Fruit fly (Drosophila melanogaster) whole organism, embryonic: ENCODE measurements around the gene Cpr.

Experiments used
- CG10274 ChIP-seq: fragments of 200-800 bp; sonication (Bioruptor generic); optimal IDR thresholded peaks from 3 replicates; lab custom pipeline; 2017; ENCODE audit warnings: missing biosample characterization, mild to moderate bottlenecking, missing genetic modification characterization
- CG11696 ChIP-seq: fragments of 200-800 bp; sonication (Bioruptor generic); IDR thresholded peaks from 2 replicates; pipeline ENCODE4 v1.3.6; 2022; ENCODE audit warnings: missing biosample characterization, missing genetic modification characterization
- CG12155 ChIP-seq: fragments of 200-800 bp; sonication (Bioruptor generic); optimal IDR thresholded peaks from 3 replicates; lab custom pipeline; 2016; ENCODE audit warnings: missing biosample characterization, missing genetic modification characterization
- CG14014 ChIP-seq: fragments of 200-800 bp; sonication (Bioruptor generic); IDR thresholded peaks from 2 replicates; pipeline ENCODE4 v1.3.6; 2022; ENCODE audit warnings: missing biosample characterization, missing genetic modification characterization
- CG15479 ChIP-seq: fragments of 200-800 bp; sonication (Bioruptor generic); optimal IDR thresholded peaks from 3 replicates; lab custom pipeline; 2019; ENCODE audit warnings: missing biosample characterization, mild to moderate bottlenecking, missing genetic modification characterization, moderate library complexity
- CG1603 ChIP-seq: fragments of 200-800 bp; sonication (Bioruptor generic); optimal IDR thresholded peaks from 2 replicates; lab custom pipeline; 2019; ENCODE audit warnings: missing biosample characterization, mild to moderate bottlenecking, missing genetic modification characterization, moderate library complexity
- CG16815 ChIP-seq: fragments of 200-800 bp; sonication (Bioruptor generic); optimal IDR thresholded peaks from 3 replicates; lab custom pipeline; 2017; ENCODE audit warnings: missing biosample characterization, mild to moderate bottlenecking, missing genetic modification characterization
- CG18764 ChIP-seq: fragments of 200-800 bp; sonication (Bioruptor generic); optimal IDR thresholded peaks from 3 replicates; lab custom pipeline; 2016; ENCODE audit warnings: missing biosample characterization, missing genetic modification characterization
- CG2116 ChIP-seq: fragments of 200-800 bp; sonication (Bioruptor generic); optimal IDR thresholded peaks from 3 replicates; lab custom pipeline; 2018; ENCODE audit warnings: missing biosample characterization, mild to moderate bottlenecking, missing genetic modification characterization
- CG31224 ChIP-seq: fragments of 200-800 bp; sonication (Bioruptor generic); IDR thresholded peaks from 2 replicates; pipeline ENCODE4 v1.3.6; 2022; ENCODE audit warnings: missing biosample characterization, missing genetic modification characterization
- CG3163 ChIP-seq: fragments of 200-800 bp; sonication (Bioruptor generic); optimal IDR thresholded peaks from 3 replicates; lab custom pipeline; 2016; ENCODE audit warnings: missing biosample characterization, missing genetic modification characterization
- CG33213 ChIP-seq: fragments of 200-800 bp; sonication (Bioruptor generic); optimal IDR thresholded peaks from 3 replicates; lab custom pipeline; 2016; ENCODE audit warnings: missing biosample characterization, missing genetic modification characterization
- CG4360 ChIP-seq: fragments of 200-800 bp; sonication (Bioruptor generic); IDR thresholded peaks from 2 replicates; pipeline ENCODE4 v1.3.6; 2022; ENCODE audit warnings: missing biosample characterization, missing genetic modification characterization
- CG6765 ChIP-seq: fragments of 200-800 bp; sonication (Bioruptor generic); optimal IDR thresholded peaks from 3 replicates; lab custom pipeline; 2017; ENCODE audit warnings: missing biosample characterization, mild to moderate bottlenecking, missing genetic modification characterization
- CG7963 ChIP-seq: fragments of 200-800 bp; sonication (Bioruptor generic); IDR thresholded peaks from 3 replicates; pipeline ENCODE4 v1.3.6; 2022; ENCODE audit warnings: missing biosample characterization, missing genetic modification characterization; ENCODE audit not compliant: partially characterized antibody
- CG9609 ChIP-seq: fragments of 200-800 bp; sonication (Bioruptor generic); optimal IDR thresholded peaks from 3 replicates; lab custom pipeline; 2016; ENCODE audit warnings: missing biosample characterization, missing genetic modification characterization
- CG9817 ChIP-seq: fragments of 200-800 bp; sonication (Bioruptor generic); optimal IDR thresholded peaks from 2 replicates; lab custom pipeline; 2018; ENCODE audit warnings: missing biosample characterization, mild to moderate bottlenecking, missing genetic modification characterization, moderate library complexity
- Dip3 ChIP-seq: fragments of 200-800 bp; sonication (Bioruptor generic); optimal IDR thresholded peaks from 3 replicates; lab custom pipeline; 2016; ENCODE audit warnings: missing biosample characterization, missing genetic modification characterization
- Dll ChIP-seq: fragments of 200-800 bp; sonication (Bioruptor generic); IDR thresholded peaks from 4 replicates; pipeline ENCODE4 v1.3.6; 2022; ENCODE audit warnings: missing biosample characterization, missing genetic modification characterization; ENCODE audit not compliant: partially characterized antibody
- H15 ChIP-seq: fragments of 200-800 bp; sonication (Bioruptor generic); IDR thresholded peaks from 3 replicates; pipeline ENCODE4 v1.3.6; 2022; ENCODE audit warnings: missing biosample characterization, missing genetic modification characterization
- HLH4C ChIP-seq: fragments of 200-800 bp; sonication (Bioruptor generic); IDR thresholded peaks from 3 replicates; pipeline ENCODE4 v1.3.6; 2022; ENCODE audit warnings: missing biosample characterization, missing genetic modification characterization; ENCODE audit not compliant: partially characterized antibody
- Hey ChIP-seq: fragments of 200-800 bp; sonication (Bioruptor generic); optimal IDR thresholded peaks from 3 replicates; lab custom pipeline; 2018; ENCODE audit warnings: missing biosample characterization, mild to moderate bottlenecking, missing genetic modification characterization
- HmgZ ChIP-seq: fragments of 200-800 bp; sonication (Bioruptor generic); optimal IDR thresholded peaks from 2 replicates; lab custom pipeline; 2018; ENCODE audit warnings: missing biosample characterization, mild to moderate bottlenecking, missing genetic modification characterization
- Lpt ChIP-seq: fragments of >200 bp; optimal IDR thresholded peaks from 2 replicates; lab custom pipeline; 2018; ENCODE audit warnings: missing biosample characterization, missing genetic modification characterization
- Oli ChIP-seq: fragments of 200-800 bp; sonication (Bioruptor generic); optimal IDR thresholded peaks from 2 replicates; lab custom pipeline; 2018; ENCODE audit warnings: missing biosample characterization, mild to moderate bottlenecking, missing genetic modification characterization, moderate library complexity
- Scr ChIP-seq: fragments of 200-800 bp; sonication (Bioruptor generic); IDR thresholded peaks from 2 replicates; pipeline ENCODE4 v1.3.6; 2022; ENCODE audit warnings: missing biosample characterization, missing genetic modification characterization; ENCODE audit not compliant: partially characterized antibody
- Six4 ChIP-seq: fragments of 200-800 bp; sonication (Bioruptor generic); optimal IDR thresholded peaks from 2 replicates; lab custom pipeline; 2016; ENCODE audit warnings: missing biosample characterization, missing genetic modification characterization
- Stat92E ChIP-seq, 3 experiments: fragments of >200 bp in 2 of 3; fragments of 200-800 bp in 1 of 3; sonication (Bioruptor generic) in 1 of 3; optimal IDR thresholded peaks; 2 replicates each; lab custom pipeline; 2017 to 2019; ENCODE audit warnings: missing biosample characterization in 3 of 3, missing genetic modification characterization in 3 of 3, mild to moderate bottlenecking in 1 of 3, moderate library complexity in 1 of 3
- TFAM ChIP-seq: fragments of 200-800 bp; sonication (Bioruptor generic); optimal IDR thresholded peaks from 2 replicates; lab custom pipeline; 2017; ENCODE audit warnings: missing biosample characterization, missing genetic modification characterization, inconsistent platforms
- Vsx1 ChIP-seq: fragments of 200-800 bp; sonication (Bioruptor generic); optimal IDR thresholded peaks from 2 replicates; lab custom pipeline; 2017; ENCODE audit warnings: missing biosample characterization, mild to moderate bottlenecking, missing genetic modification characterization, missing genetic modification reagents
- YL-1 ChIP-seq: fragments of 200-800 bp; sonication (Bioruptor generic); optimal IDR thresholded peaks from 3 replicates; lab custom pipeline; 2017; ENCODE audit warnings: missing biosample characterization, mild to moderate bottlenecking, missing genetic modification characterization
- chinmo ChIP-seq: fragments of 200-800 bp; sonication (Bioruptor generic); IDR thresholded peaks from 4 replicates; pipeline ENCODE4 v1.3.6; 2022; ENCODE audit warnings: missing biosample characterization, missing genetic modification characterization; ENCODE audit not compliant: partially characterized antibody
- crp ChIP-seq, 2 experiments: fragments of 200-800 bp; sonication (Bioruptor generic); optimal IDR thresholded peaks; 2 replicates in 1 of 2; 3 replicates in 1 of 2; lab custom pipeline; 2017; ENCODE audit warnings: missing biosample characterization in 2 of 2, missing genetic modification characterization in 2 of 2, mild to moderate bottlenecking in 1 of 2, moderate library complexity in 1 of 2
- ewg ChIP-seq: fragments of 200-800 bp; sonication (Bioruptor generic); optimal IDR thresholded peaks from 3 replicates; lab custom pipeline; 2017; ENCODE audit warnings: mild to moderate bottlenecking, missing biosample characterization, missing genetic modification reagents, missing genetic modification characterization
- exex ChIP-seq: fragments of 200-800 bp; sonication (Bioruptor generic); optimal IDR thresholded peaks from 4 replicates; lab custom pipeline; 2018; ENCODE audit warnings: missing biosample characterization, mild to moderate bottlenecking, missing genetic modification characterization, moderate library complexity
- grn ChIP-seq: fragments of 200-800 bp; sonication (Bioruptor generic); optimal IDR thresholded peaks from 3 replicates; lab custom pipeline; 2017; ENCODE audit warnings: missing biosample characterization, missing genetic modification characterization
- klu ChIP-seq: fragments of 200-800 bp; sonication (Bioruptor generic); IDR thresholded peaks from 2 replicates; pipeline ENCODE4 v1.3.6; 2022; ENCODE audit warnings: missing biosample characterization, missing genetic modification characterization
- nerfin-1 ChIP-seq: fragments of 200-800 bp; sonication (Bioruptor generic); optimal IDR thresholded peaks from 3 replicates; lab custom pipeline; 2019; ENCODE audit warnings: missing biosample characterization, mild to moderate bottlenecking, missing genetic modification characterization, moderate library complexity
- org-1 ChIP-seq: fragments of 200-800 bp; sonication (Bioruptor generic); optimal IDR thresholded peaks from 2 replicates; lab custom pipeline; 2017; ENCODE audit warnings: missing biosample characterization, missing genetic modification characterization
- pros ChIP-seq: fragments of 200-800 bp; sonication (Bioruptor generic); optimal IDR thresholded peaks from 3 replicates; lab custom pipeline; 2019; ENCODE audit warnings: missing biosample characterization, mild to moderate bottlenecking, missing genetic modification characterization, moderate library complexity
- slbo ChIP-seq: fragments of 200-800 bp; sonication (Bioruptor generic); IDR thresholded peaks from 2 replicates; pipeline ENCODE4 v1.3.6; 2022; ENCODE audit warnings: missing biosample characterization, missing genetic modification characterization
- so ChIP-seq: fragments of 200-800 bp; sonication (Bioruptor generic); IDR thresholded peaks from 3 replicates; pipeline ENCODE4 v1.3.6; 2022; ENCODE audit warnings: missing biosample characterization, missing genetic modification characterization
- stwl ChIP-seq: fragments of 200-800 bp; sonication (Bioruptor generic); optimal IDR thresholded peaks from 3 replicates; lab custom pipeline; 2018; ENCODE audit warnings: missing biosample characterization, mild to moderate bottlenecking, missing genetic modification characterization, moderate library complexity
- tin ChIP-seq: fragments of 200-800 bp; sonication (Bioruptor generic); optimal IDR thresholded peaks from 3 replicates; lab custom pipeline; 2016; ENCODE audit warnings: missing biosample characterization, missing genetic modification characterization
- unc-4 ChIP-seq: fragments of 200-800 bp; sonication (Bioruptor generic); IDR thresholded peaks from 2 replicates; pipeline ENCODE4 v1.3.6; 2022; ENCODE audit warnings: missing biosample characterization, missing genetic modification characterization; ENCODE audit not compliant: partially characterized antibody
- unpg ChIP-seq: fragments of 200-800 bp; sonication (Bioruptor generic); optimal IDR thresholded peaks from 3 replicates; lab custom pipeline; 2018; ENCODE audit warnings: missing biosample characterization, mild to moderate bottlenecking, missing genetic modification characterization, moderate library complexity
- wdn ChIP-seq: fragments of 200-800 bp; sonication (Bioruptor generic); IDR thresholded peaks from 2 replicates; pipeline ENCODE4 v1.3.6; 2022; ENCODE audit warnings: missing biosample characterization, missing genetic modification characterization
- yki ChIP-seq: fragments of >200 bp; optimal IDR thresholded peaks from 3 replicates; lab custom pipeline; 2018
- z ChIP-seq: fragments of 200-800 bp; sonication (Bioruptor generic); IDR thresholded peaks from 3 replicates; pipeline ENCODE4 v1.3.6; 2022; ENCODE audit warnings: missing biosample characterization, missing genetic modification characterization

Cpr gene

dm6 chr2L:6319068-6319467, 19.6 kb upstream of the Cpr start:
- TF ChIP-seq stwl (peak; percentile 2), exex (tag; lab: Kevin White, UChicago) (no peak), Oli (no peak), CG31224 (GFP tag; lab: Robert Waterston, UW) (no peak), so (GFP tag; lab: Robert Waterston, UW) (no peak), crp (GFP tag; optimal IDR thresholded peaks at IDR 0.05; lab: Kevin White, UChicago) (no peak), wdn (GFP tag; lab: Robert Waterston, UW) (no peak), unc-4 (GFP tag; lab: Robert Waterston, UW) (no peak), CG10274 (GFP tag; lab: Kevin White, UChicago) (no peak), Vsx1 (no peak), CG1603 (peak; percentile 20), z (peak; percentile 72), CG16815 (no peak), Six4 (GFP tag; lab: Kevin White, UChicago) (no peak), CG11696 (GFP tag; lab: Robert Waterston, UW) (no peak), org-1 (no peak), nerfin-1 (tag; lab: Kevin White, UChicago) (peak; percentile 3), ewg (no peak), grn (GFP tag; lab: Kevin White, UChicago) (no peak), H15 (GFP tag; lab: Robert Waterston, UW) (no peak), CG15479 (GFP tag; lab: Kevin White, UChicago) (no peak), Hey (tag; lab: Kevin White, UChicago) (peak; percentile 76), unpg (no peak), CG7963 (GFP tag; lab: Robert Waterston, UW) (no peak), pros (peak; percentile 71), CG2116 (GFP tag; lab: Kevin White, UChicago) (no peak), tin (GFP tag; lab: Kevin White, UChicago) (no peak), chinmo (GFP tag; lab: Robert Waterston, UW) (0 out of 4 replicates have a peak, but pooled peaks have one; percentile 13)
- TF ChIP-seq, all 482 proteins: peak for 7

dm6 chr2L:6323536-6324385, 14.9 kb upstream of the Cpr start, which contains the start of gene PDZ-GEF:
Gene PDZ-GEF (plus strand): TSS chr2L:6323767.
- TF ChIP-seq Dip3 (peak; percentile 22), HLH4C (GFP tag; lab: Robert Waterston, UW) (no peak; the same call in 2 of the 3 replicates), slbo (peak; percentile 59; the same call in 1 of the 2 replicates), Scr (peak; percentile 60), CG14014 (GFP tag; lab: Robert Waterston, UW) (peak; percentile 47; the same call in 1 of the 2 replicates), HmgZ (tag; lab: Kevin White, UChicago) (peak; percentile 75), Stat92E (GFP tag; optimal IDR thresholded peaks at IDR 0.05; lab: Kevin White, UChicago) (peak in 1 of 3 experiments; percentile 32), YL-1 (peak; percentile 71), TFAM (GFP tag; lab: Kevin White, UChicago) (no peak), Dll (GFP tag; lab: Robert Waterston, UW) (peak; percentile 61; the same call in 1 of the 4 replicates), CG6765 (GFP tag; lab: Kevin White, UChicago) (no peak), CG12155 (GFP tag; lab: Kevin White, UChicago) (peak; percentile 47), CG3163 (GFP tag; lab: Kevin White, UChicago) (no peak), CG18764 (GFP tag; lab: Kevin White, UChicago) (peak; percentile 7), CG9817 (tag; lab: Kevin White, UChicago) (peak; percentile 25), yki (lab: Kevin White, UChicago) (no peak), CG4360 (no peak), klu (GFP tag; lab: Robert Waterston, UW) (no peak), CG9609 (GFP tag; lab: Kevin White, UChicago) (peak; percentile 25), Lpt (GFP tag; lab: Kevin White, UChicago) (no peak), ewg (peak; percentile 53), CG33213 (GFP tag; lab: Kevin White, UChicago) (peak; percentile 92)
